Fruit fly (Drosophila melanogaster): ENCODE measurements around the gene stwl.

dm6 chr3L:14410892-14411291 lies 1.2 kb upstream of the stwl start:
- peak; percentile 9 for TF ChIP-seq ovo (GFP tag; optimal IDR thresholded peaks at IDR 0.05)
- TF ChIP-seq kay (GFP tag; ENCODE audit: borderline replicate concordance) = no peak
- no peak for TF ChIP-seq CG12768 (GFP tag; optimal IDR thresholded peaks at IDR 0.05)
- no peak for TF ChIP-seq pad (GFP tag; optimal IDR thresholded peaks at IDR 0.05)
- peak; percentile 20 for TF ChIP-seq CG33017 (tag; optimal IDR thresholded peaks at IDR 0.05)
- TF ChIP-seq bab1 (GFP tag; optimal IDR thresholded peaks at IDR 0.05) = peak; percentile 45
- no peak for TF ChIP-seq CG7045 (GFP tag; optimal IDR thresholded peaks at IDR 0.05)
- TF ChIP-seq CG11617 (GFP tag; optimal IDR thresholded peaks at IDR 0.05) = no peak
- no peak for TF ChIP-seq Crg-1 (GFP tag; optimal IDR thresholded peaks at IDR 0.05)

Measured in whole organism, adult.